Fruit fly (Drosophila melanogaster): ENCODE measurements around the gene Ccdc85.

Gene Ccdc85

DNA sequence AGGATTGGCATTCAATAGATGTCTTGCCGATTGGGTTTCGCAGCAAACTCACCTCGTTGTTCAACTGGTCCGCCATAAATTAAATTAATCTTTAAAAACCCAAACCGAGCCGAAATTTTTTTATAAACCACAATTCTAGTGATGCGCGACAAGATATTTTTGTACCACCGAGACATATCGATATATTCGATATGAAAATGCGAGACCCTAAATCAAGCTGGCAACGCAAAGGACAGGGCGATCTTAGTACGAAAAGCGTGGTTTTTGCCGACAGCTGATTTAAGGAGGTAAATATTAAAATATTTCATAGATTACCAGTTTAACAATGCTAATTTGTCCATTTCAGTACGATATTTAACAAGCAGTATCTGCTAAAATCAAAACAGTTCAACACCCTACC, 29.9 kb downstream of the Ccdc85 start, which contains the start of the genes Sf3b2 and CG17219 (continued):
- TF ChIP-seq CG30020 (tag; optimal IDR thresholded peaks at IDR 0.05) = peak; percentile 55
- no peak for TF ChIP-seq E2f1 (GFP tag; IDR thresholded peaks at IDR 0.05)
- peak; percentile 51 for TF ChIP-seq NC2β (GFP tag; optimal IDR thresholded peaks at IDR 0.05)
- TF ChIP-seq zen (tag; optimal IDR thresholded peaks at IDR 0.05) = no peak
- TF ChIP-seq cad (GFP tag; optimal IDR thresholded peaks at IDR 0.05) = no peak
- peak; percentile 40 for TF ChIP-seq nmo (GFP tag; optimal IDR thresholded peaks at IDR 0.05)
- peak; percentile 22 for TF ChIP-seq pfk (GFP tag; optimal IDR thresholded peaks at IDR 0.05)
- peak; percentile 61 for TF ChIP-seq tna (GFP tag; IDR thresholded peaks at IDR 0.05; ENCODE audit: partially characterized antibody)
- TF ChIP-seq CG42726 (GFP tag; IDR thresholded peaks at IDR 0.05; ENCODE audit: partially characterized antibody) = peak; percentile 36; the same call in 1 of the 2 replicates
- TF ChIP-seq stwl (tag; optimal IDR thresholded peaks at IDR 0.05) = peak; percentile 65
- peak; percentile 18 for TF ChIP-seq Side (GFP tag; optimal IDR thresholded peaks at IDR 0.05)
- TF ChIP-seq Atf-2 (GFP tag; optimal IDR thresholded peaks at IDR 0.05) = no peak
- no peak for TF ChIP-seq pros (GFP tag; optimal IDR thresholded peaks at IDR 0.05)
- TF ChIP-seq mld (GFP tag; IDR thresholded peaks at IDR 0.05; ENCODE audit: partially characterized antibody) = 0 out of 3 replicates have a peak, but pooled peaks have one; percentile 32
- TF ChIP-seq Mes4 (GFP tag; optimal IDR thresholded peaks at IDR 0.05) = no peak
- TF ChIP-seq Six4 (GFP tag; optimal IDR thresholded peaks at IDR 0.05) = no peak
- TF ChIP-seq Drgx (GFP tag; IDR thresholded peaks at IDR 0.05) = no peak
- no peak for TF ChIP-seq B-H2 (GFP tag; optimal IDR thresholded peaks at IDR 0.05)
- no peak for TF ChIP-seq D (optimal IDR thresholded peaks at IDR 0.05)
- TF ChIP-seq D (GFP tag; optimal IDR thresholded peaks at IDR 0.05) = no peak
- TF ChIP-seq vvl (GFP tag; IDR thresholded peaks at IDR 0.05) = peak; percentile 52
- peak; percentile 90 for TF ChIP-seq MBD-R2 (GFP tag; IDR thresholded peaks at IDR 0.05)
- TF ChIP-seq Mad (GFP tag; optimal IDR thresholded peaks at IDR 0.05) = peak; percentile 42
- TF ChIP-seq nerfin-1 (tag; optimal IDR thresholded peaks at IDR 0.05) = no peak
- TF ChIP-seq psq (GFP tag; optimal IDR thresholded peaks at IDR 0.05) = no peak
- no peak for TF ChIP-seq CG8765 (GFP tag; IDR thresholded peaks at IDR 0.05)
- no peak for TF ChIP-seq CG4282 (GFP tag; optimal IDR thresholded peaks at IDR 0.05)
- TF ChIP-seq CG2202 (tag; optimal IDR thresholded peaks at IDR 0.05) = no peak
- peak; percentile 76 for TF ChIP-seq Dll (GFP tag; IDR thresholded peaks at IDR 0.05; ENCODE audit: partially characterized antibody)
- TF ChIP-seq CG3163 (GFP tag; optimal IDR thresholded peaks at IDR 0.05) = no peak
- no peak for TF ChIP-seq ham (GFP tag; IDR thresholded peaks at IDR 0.05)
- peak; percentile 16; the same call in 1 of the 3 replicates for TF ChIP-seq CG34422 (GFP tag; IDR thresholded peaks at IDR 0.05)
- peak; percentile 56 for TF ChIP-seq CG2116 (GFP tag; optimal IDR thresholded peaks at IDR 0.05)
- no peak for TF ChIP-seq CG10209 (GFP tag; optimal IDR thresholded peaks at IDR 0.05)
- TF ChIP-seq peb (GFP tag; IDR thresholded peaks at IDR 0.05) = no peak
- no peak for TF ChIP-seq CG14014 (GFP tag; IDR thresholded peaks at IDR 0.05)
- no peak for TF ChIP-seq esg (GFP tag; conservative IDR thresholded peaks at IDR 0.05)
- TF ChIP-seq NfI (GFP tag; optimal IDR thresholded peaks at IDR 0.05) = peak; percentile 28
- TF ChIP-seq CG4404 (GFP tag; IDR thresholded peaks at IDR 0.05) = no peak
- TF ChIP-seq slou (GFP tag; optimal IDR thresholded peaks at IDR 0.05) = no peak
- TF ChIP-seq CG8924 (tag; optimal IDR thresholded peaks at IDR 0.05) = no peak
- no peak for TF ChIP-seq Dip3 (GFP tag; optimal IDR thresholded peaks at IDR 0.05)
- no peak for TF ChIP-seq CG4820 (GFP tag; optimal IDR thresholded peaks at IDR 0.05)
- peak; percentile 62 for TF ChIP-seq Max (GFP tag; optimal IDR thresholded peaks at IDR 0.05)
- TF ChIP-seq kah (GFP tag; optimal IDR thresholded peaks at IDR 0.05) = no peak
- peak; percentile 62 for TF ChIP-seq CG12659 (GFP tag; optimal IDR thresholded peaks at IDR 0.05)
- TF ChIP-seq pita (GFP tag; optimal IDR thresholded peaks at IDR 0.05) = no peak
- no peak for TF ChIP-seq Usf (GFP tag; optimal IDR thresholded peaks at IDR 0.05)
- no peak for TF ChIP-seq CG7928 (GFP tag; optimal IDR thresholded peaks at IDR 0.05)
- no peak for TF ChIP-seq CG7745 (tag; optimal IDR thresholded peaks at IDR 0.05)
- TF ChIP-seq dpn (GFP tag; optimal IDR thresholded peaks at IDR 0.05) = peak in 1 of 2 experiments; percentile 26
- TF ChIP-seq unc-4 (GFP tag; IDR thresholded peaks at IDR 0.05; ENCODE audit: partially characterized antibody) = peak; percentile 64

Measured in whole organism, embryonic.